Worm (Caenorhabditis elegans): Measurements from ENCODE around the gene F18F11.4.

ce11 chrIV:314475-314874, 16.1 kb upstream of the F18F11.4 start:
- TF ChIP-seq mdl-1 (tag; optimal IDR thresholded peaks at IDR 0.05) (no peak), zag-1 (tag; optimal IDR thresholded peaks at IDR 0.05) (no peak), fos-1 (tag; optimal IDR thresholded peaks at IDR 0.05) (no peak), dmd-4 (tag; optimal IDR thresholded peaks at IDR 0.05) (no peak)
